Worm (Caenorhabditis elegans) whole organism, L3 larva: Measurements from ENCODE around the gene Y60A9.1.

ENCODE experiments used
- ZK546.5 ChIP-seq: sonication (generic microtip); optimal IDR thresholded peaks from 2 replicates; lab custom pipeline; 2017; ENCODE audit warnings: missing biosample characterization, missing genetic modification characterization
- ama-1 ChIP-seq: fragments of 150-350 bp; optimal IDR thresholded peaks from 2 replicates; lab custom pipeline; 2018
- ceh-16 ChIP-seq: sonication (generic microtip); optimal IDR thresholded peaks from 2 replicates; lab custom pipeline; 2017; ENCODE audit warnings: missing biosample characterization, missing genetic modification characterization
- ceh-28 ChIP-seq: fragments of 150-350 bp; optimal IDR thresholded peaks from 2 replicates; lab custom pipeline; 2014; ENCODE audit warnings: missing biosample characterization, missing genetic modification reagents, missing genetic modification characterization
- ceh-9 ChIP-seq: sonication (generic microtip); optimal IDR thresholded peaks from 2 replicates; lab custom pipeline; 2018; ENCODE audit warnings: missing biosample characterization, missing genetic modification characterization
- daf-12 ChIP-seq: fragments of 150-350 bp; optimal IDR thresholded peaks from 2 replicates; lab custom pipeline; 2014; ENCODE audit warnings: missing biosample characterization, missing genetic modification reagents, missing genetic modification characterization
- egl-27 ChIP-seq: sonication (generic microtip); optimal IDR thresholded peaks from 4 replicates; lab custom pipeline; 2017; ENCODE audit warnings: missing biosample characterization, missing genetic modification reagents, missing genetic modification characterization
- elt-1 ChIP-seq: fragments of 150-350 bp; optimal IDR thresholded peaks from 2 replicates; lab custom pipeline; 2014; ENCODE audit warnings: missing biosample characterization, missing genetic modification characterization
- elt-2 ChIP-seq: sonication (generic microtip); optimal IDR thresholded peaks from 2 replicates; lab custom pipeline; 2016; ENCODE audit warnings: missing genetic modification reagents, mild to moderate bottlenecking, missing genetic modification characterization, missing compliant biosample characterization
- elt-3 ChIP-seq, 3 experiments: fragments of 150-350 bp in 1 of 3; sonication (generic microtip) in 2 of 3; optimal IDR thresholded peaks; 2 replicates in 2 of 3; 4 replicates in 1 of 3; lab custom pipeline; 2014 to 2017; ENCODE audit warnings: missing biosample characterization in 3 of 3, missing genetic modification characterization in 3 of 3
- fkh-10 ChIP-seq: sonication (generic microtip); optimal IDR thresholded peaks from 2 replicates; lab custom pipeline; 2017; ENCODE audit warnings: missing biosample characterization, missing genetic modification reagents, missing genetic modification characterization
- fkh-2 ChIP-seq: fragments of 150-350 bp; optimal IDR thresholded peaks from 2 replicates; lab custom pipeline; 2014; ENCODE audit warnings: missing biosample characterization, missing genetic modification reagents, missing genetic modification characterization
- fos-1 ChIP-seq: fragments of 150-350 bp; optimal IDR thresholded peaks from 2 replicates; lab custom pipeline; 2014; ENCODE audit warnings: missing biosample characterization, missing genetic modification characterization
- hmg-11 ChIP-seq: sonication (generic microtip); optimal IDR thresholded peaks from 2 replicates; lab custom pipeline; 2016; ENCODE audit warnings: missing genetic modification characterization, missing compliant biosample characterization
- jun-1 ChIP-seq: fragments of 150-350 bp; optimal IDR thresholded peaks from 2 replicates; lab custom pipeline; 2014; ENCODE audit warnings: missing biosample characterization, missing genetic modification reagents, missing genetic modification characterization
- lin-39 ChIP-seq: fragments of 150-350 bp; optimal IDR thresholded peaks from 2 replicates; lab custom pipeline; 2018; ENCODE audit warnings: missing biosample characterization, missing genetic modification reagents, missing genetic modification characterization
- lsy-12 ChIP-seq: sonication (generic microtip); optimal IDR thresholded peaks from 2 replicates; lab custom pipeline; 2016; ENCODE audit warnings: mild to moderate bottlenecking, missing genetic modification characterization, missing compliant biosample characterization
- mml-1 ChIP-seq: fragments of 150-350 bp; sonication (generic microtip); optimal IDR thresholded peaks from 3 replicates; lab custom pipeline; 2014; ENCODE audit warnings: missing biosample characterization, missing genetic modification characterization
- nfya-1 ChIP-seq: sonication (generic microtip); optimal IDR thresholded peaks from 2 replicates; lab custom pipeline; 2017; ENCODE audit warnings: missing genetic modification characterization, mild to moderate bottlenecking, missing compliant biosample characterization, antibody characterized with exemption, moderate library complexity; ENCODE audit not compliant: insufficient read depth
- nhr-11 ChIP-seq: fragments of 150-350 bp; optimal IDR thresholded peaks from 2 replicates; lab custom pipeline; 2014; ENCODE audit warnings: missing biosample characterization, missing genetic modification characterization
- nhr-23 ChIP-seq: fragments of 150-350 bp; optimal IDR thresholded peaks from 2 replicates; lab custom pipeline; 2014; ENCODE audit warnings: missing biosample characterization, missing genetic modification reagents, missing genetic modification characterization
- nhr-237 ChIP-seq: fragments of 150-350 bp; optimal IDR thresholded peaks from 2 replicates; lab custom pipeline; 2014; ENCODE audit warnings: missing biosample characterization, missing genetic modification characterization
- nhr-25 ChIP-seq: sonication (generic microtip); optimal IDR thresholded peaks from 2 replicates; lab custom pipeline; 2017; ENCODE audit warnings: missing biosample characterization, missing genetic modification characterization
- nhr-43 ChIP-seq: sonication (generic microtip); optimal IDR thresholded peaks from 2 replicates; lab custom pipeline; 2016; ENCODE audit warnings: mild to moderate bottlenecking, missing genetic modification characterization, missing compliant biosample characterization; ENCODE audit not compliant: poor library complexity, severe bottlenecking
- nhr-67 ChIP-seq: fragments of 150-350 bp; optimal IDR thresholded peaks from 2 replicates; lab custom pipeline; 2014; ENCODE audit warnings: missing biosample characterization, missing genetic modification characterization
- nhr-76 ChIP-seq: fragments of 150-350 bp; sonication (generic microtip); optimal IDR thresholded peaks from 5 replicates; lab custom pipeline; 2014; ENCODE audit warnings: missing biosample characterization, missing genetic modification characterization
- nhr-77 ChIP-seq: fragments of 150-350 bp; optimal IDR thresholded peaks from 2 replicates; lab custom pipeline; 2014; ENCODE audit warnings: missing biosample characterization, missing genetic modification characterization
- pha-4 ChIP-seq: fragments of 150-350 bp; optimal IDR thresholded peaks from 2 replicates; lab custom pipeline; 2014; ENCODE audit warnings: missing biosample characterization, missing genetic modification reagents, missing genetic modification characterization
- pqm-1 ChIP-seq: fragments of 150-350 bp; optimal IDR thresholded peaks from 2 replicates; lab custom pipeline; 2017; ENCODE audit warnings: missing biosample characterization, missing genetic modification characterization, inconsistent platforms
- sea-2 ChIP-seq: fragments of 150-350 bp; sonication (generic microtip); optimal IDR thresholded peaks from 4 replicates; lab custom pipeline; 2014; ENCODE audit warnings: missing biosample characterization, missing genetic modification reagents, missing genetic modification characterization
- tbx-2 ChIP-seq: sonication (generic microtip); optimal IDR thresholded peaks from 2 replicates; lab custom pipeline; 2016; ENCODE audit warnings: mild to moderate bottlenecking, missing genetic modification characterization, missing compliant biosample characterization
- unc-39 ChIP-seq: sonication (generic microtip); optimal IDR thresholded peaks from 4 replicates; lab custom pipeline; 2017; ENCODE audit warnings: missing biosample characterization, missing genetic modification characterization
- unc-62 ChIP-seq: fragments of 150-350 bp; sonication (generic microtip); optimal IDR thresholded peaks from 4 replicates; lab custom pipeline; 2014; ENCODE audit warnings: missing biosample characterization, missing genetic modification reagents, missing genetic modification characterization
- zag-1 ChIP-seq: fragments of 150-350 bp; optimal IDR thresholded peaks from 2 replicates; lab custom pipeline; 2014; ENCODE audit warnings: missing biosample characterization, missing genetic modification characterization
- ztf-4 ChIP-seq: fragments of 150-350 bp; optimal IDR thresholded peaks from 2 replicates; lab custom pipeline; 2014; ENCODE audit warnings: missing biosample characterization, missing genetic modification characterization

The Y60A9.1 gene

ce11 chrX:14430436-14430835, 35.3 kb upstream of the Y60A9.1 start:
- no peak for TF ChIP-seq fkh-2

DNA sequence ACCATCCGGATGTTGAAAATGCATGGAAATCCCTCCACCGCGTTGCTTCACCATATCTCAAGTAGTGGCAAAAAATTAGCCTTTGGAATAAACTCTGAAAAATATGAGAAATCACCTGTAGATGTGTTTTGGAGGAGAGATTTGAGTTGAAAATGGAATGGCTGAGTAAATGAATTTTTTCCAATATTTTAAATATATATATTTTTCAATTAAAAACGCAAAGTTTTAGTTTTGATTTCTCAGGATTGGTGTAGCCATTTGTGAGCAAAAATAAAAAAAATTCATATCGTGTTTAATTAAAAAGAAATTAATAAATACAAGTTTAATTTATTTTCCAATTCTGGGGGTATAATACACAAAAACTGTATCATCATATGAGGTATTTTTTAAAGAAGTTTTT, 32.9 kb upstream of the Y60A9.1 start, which contains the start of gene F23D12.1:
Gene F23D12.1 (minus strand): TSS at position 101 of the 400 bp plus-strand sequence.
- no peak for TF ChIP-seq unc-39 (tag; lab: Kevin White, UChicago)
- TF ChIP-seq nhr-25 (tag; lab: Kevin White, UChicago): no peak
- TF ChIP-seq sea-2 (GFP tag; lab: Kevin White, UChicago): no peak
- TF ChIP-seq hmg-11 (tag; lab: Kevin White, UChicago): no peak
- TF ChIP-seq daf-12: no peak
- TF ChIP-seq nhr-67: no peak
- TF ChIP-seq elt-3 (tag; optimal IDR thresholded peaks at IDR 0.05; lab: Kevin White, UChicago): no peak
- no peak for TF ChIP-seq nfya-1 (tag; lab: Kevin White, UChicago)
- no peak for TF ChIP-seq elt-1 (tag; lab: Kevin White, UChicago)
- TF ChIP-seq unc-62 (GFP tag; lab: Kevin White, UChicago): no peak
- TF ChIP-seq, all 47 proteins: peak for 0

DNA sequence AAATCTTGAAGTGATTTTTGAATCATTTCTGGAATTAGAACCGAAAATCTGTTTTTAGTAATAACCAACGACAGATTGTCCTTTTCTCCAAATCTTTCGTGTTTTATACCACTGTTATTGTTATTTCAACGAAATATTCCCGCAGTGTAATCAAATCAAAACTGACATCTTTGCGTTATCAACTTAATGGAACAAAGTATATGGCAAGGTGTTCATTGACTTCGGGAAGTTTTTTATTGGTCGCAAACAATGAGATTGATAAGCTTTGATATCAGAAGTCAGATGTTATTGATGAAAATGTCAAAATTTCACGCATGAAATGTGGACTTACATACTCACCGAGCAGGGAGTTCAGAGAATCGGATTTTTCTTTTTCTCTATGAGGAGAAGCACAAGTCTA, 29.5 kb upstream of the Y60A9.1 start, which contains the start of gene F23D12.11:
Gene F23D12.11 (minus strand): TSS at position 79 of the 400 bp plus-strand sequence.
- no peak for TF ChIP-seq ceh-9 (tag; lab: Kevin White, UChicago)
- TF ChIP-seq pha-4 (tag; lab: Kevin White, UChicago): no peak

- TF ChIP-seq daf-12 (no peak), elt-2 (no peak)
These were observed 29.0 kb upstream of the Y60A9.1 start for ce11 chrX:14424186-14424585.

- TF ChIP-seq fkh-2: no peak
- no peak for TF ChIP-seq lin-39 (tag; lab: Kevin White, UChicago)
- TF ChIP-seq fkh-10 (GFP tag; lab: Kevin White, UChicago): no peak
- TF ChIP-seq nhr-23 (tag; lab: Kevin White, UChicago): no peak
- no peak for TF ChIP-seq nhr-11
- TF ChIP-seq ama-1 (lab: Kevin White, UChicago): no peak
- TF ChIP-seq nhr-76 (tag; lab: Kevin White, UChicago): no peak
- no peak for TF ChIP-seq unc-39 (tag; lab: Kevin White, UChicago)
- no peak for TF ChIP-seq ceh-28 (tag; lab: Kevin White, UChicago)
- TF ChIP-seq pqm-1 (tag; lab: Kevin White, UChicago): no peak
- no peak for TF ChIP-seq elt-2
- no peak for TF ChIP-seq elt-3 (tag; optimal IDR thresholded peaks at IDR 0.05; lab: Kevin White, UChicago)
- TF ChIP-seq tbx-2 (tag; lab: Kevin White, UChicago): no peak
These were observed 27.9 kb upstream of the Y60A9.1 start, which contains the start of gene fipr-3 for ce11 chrX:14423105-14423504. Gene fipr-3, plus strand, starts transcription at chrX:14423405.

ce11 chrX:14421529-14421982, 26.4 kb upstream of the Y60A9.1 start, which contains the start of gene F23D12.2:
Gene F23D12.2, minus strand, starts transcription at chrX:14421579.
- no peak for TF ChIP-seq nhr-237 (tag; lab: Kevin White, UChicago)
- TF ChIP-seq jun-1 (tag; lab: Kevin White, UChicago): no peak
- TF ChIP-seq sea-2 (GFP tag; lab: Kevin White, UChicago): no peak
- TF ChIP-seq ama-1 (lab: Kevin White, UChicago): no peak
- no peak for TF ChIP-seq zag-1 (tag; lab: Kevin White, UChicago)
- TF ChIP-seq nhr-77 (tag; lab: Kevin White, UChicago): no peak
- no peak for TF ChIP-seq nhr-43 (tag; lab: Kevin White, UChicago)
- no peak for TF ChIP-seq unc-62 (GFP tag; lab: Kevin White, UChicago)
- no peak for TF ChIP-seq pha-4 (tag; lab: Kevin White, UChicago)
- no peak for TF ChIP-seq ceh-16 (tag; lab: Kevin White, UChicago)
- TF ChIP-seq fos-1: no peak
- TF ChIP-seq, all 47 proteins: peak for 0

ce11 chrX:14415641-14416040, 20.5 kb upstream of the Y60A9.1 start, which contains the start of gene F23D12.10:
Gene F23D12.10, minus strand, starts transcription at chrX:14415741.
- TF ChIP-seq fkh-10 (GFP tag; lab: Kevin White, UChicago) (no peak), mml-1 (tag; lab: Kevin White, UChicago) (no peak), lsy-12 (tag; lab: Kevin White, UChicago) (no peak), ztf-4 (tag; lab: Kevin White, UChicago) (no peak), pha-4 (tag; lab: Kevin White, UChicago) (no peak), egl-27 (no peak), ZK546.5 (tag; lab: Kevin White, UChicago) (no peak)
- TF ChIP-seq, all 47 proteins: peak for 0
